Worm (Caenorhabditis elegans): ENCODE measurements around the gene T21C9.6.

Gene T21C9.6

DNA sequence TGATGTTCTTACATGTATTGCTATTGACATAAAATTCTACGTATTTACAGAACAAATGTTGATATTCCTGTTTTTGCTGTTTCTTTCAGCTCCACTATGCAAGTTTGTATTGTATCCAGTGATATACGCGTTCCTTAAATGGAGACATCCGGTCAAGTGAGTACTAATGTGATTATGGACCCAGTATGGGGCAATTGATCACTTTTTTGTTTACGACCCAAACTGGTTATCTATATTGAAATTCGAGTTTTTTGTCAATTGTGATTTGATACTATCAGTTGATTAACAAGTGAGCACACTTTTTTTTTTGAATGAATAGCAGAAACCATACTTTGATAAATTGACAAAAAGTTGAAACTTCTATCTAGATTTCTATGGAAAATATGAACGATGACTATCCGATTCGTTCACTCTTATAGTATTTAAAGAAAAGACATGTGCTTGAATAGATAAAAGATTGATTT, at the start of gene T21C9.6:
Gene T21C9.6, plus strand, starts transcription at position 51 of the 464 bp plus-strand sequence.
- no peak for TF ChIP-seq scrt-1 (GFP tag; IDR thresholded peaks at IDR 0.05)

DNA sequence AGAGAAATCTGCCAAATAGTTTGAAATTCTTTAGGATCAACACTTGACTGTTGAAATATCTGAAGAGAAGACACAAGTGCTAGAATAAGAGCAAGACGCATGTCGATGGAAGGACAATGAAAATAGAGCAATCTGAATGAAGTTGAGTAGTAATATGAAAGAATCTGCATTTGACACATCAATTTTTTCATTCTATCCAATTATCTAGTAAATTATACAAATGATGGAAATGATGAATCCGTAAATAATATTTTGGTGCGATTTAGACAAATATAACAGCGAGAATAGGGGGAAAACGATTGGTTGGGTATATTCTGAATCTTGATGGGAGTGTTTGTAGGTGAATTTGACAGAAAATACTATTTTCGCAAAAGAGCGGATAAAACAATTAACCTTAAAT, 49.0 kb upstream of the T21C9.6 start, which contains the start of gene txt-10:
Gene txt-10, minus strand, starts transcription at position 101 of the 400 bp plus-strand sequence.
- TF ChIP-seq B0310.2 (tag; optimal IDR thresholded peaks at IDR 0.05): no peak
- TF ChIP-seq tra-4 (tag; optimal IDR thresholded peaks at IDR 0.05): no peak
- TF ChIP-seq F13C5.2 (tag; optimal IDR thresholded peaks at IDR 0.05): no peak
- TF ChIP-seq hmbx-1 (tag; optimal IDR thresholded peaks at IDR 0.05): no peak
- TF ChIP-seq ama-1 (optimal IDR thresholded peaks at IDR 0.05): no peak
- TF ChIP-seq tbx-11 (GFP tag; IDR thresholded peaks at IDR 0.05): no peak
- TF ChIP-seq ets-7 (tag; optimal IDR thresholded peaks at IDR 0.05): no peak
- no peak for TF ChIP-seq ceh-13 (GFP tag; optimal IDR thresholded peaks at IDR 0.05)
- no peak for TF ChIP-seq hmg-4 (GFP tag; optimal IDR thresholded peaks at IDR 0.05)
- TF ChIP-seq hnd-1 (tag; optimal IDR thresholded peaks at IDR 0.05): no peak
- TF ChIP-seq flt-1 (GFP tag; IDR thresholded peaks at IDR 0.05): no peak
- no peak for TF ChIP-seq tbx-37 (GFP tag; conservative IDR thresholded peaks at IDR 0.05)
- TF ChIP-seq aly-1 (tag; optimal IDR thresholded peaks at IDR 0.05): no peak
- no peak for TF ChIP-seq pes-1 (GFP tag; IDR thresholded peaks at IDR 0.05)
- no peak for TF ChIP-seq scrt-1 (GFP tag; IDR thresholded peaks at IDR 0.05)
- no peak for TF ChIP-seq ceh-36 (tag; optimal IDR thresholded peaks at IDR 0.05)
- TF ChIP-seq sea-1 (GFP tag; conservative IDR thresholded peaks at IDR 0.05): no peak

DNA sequence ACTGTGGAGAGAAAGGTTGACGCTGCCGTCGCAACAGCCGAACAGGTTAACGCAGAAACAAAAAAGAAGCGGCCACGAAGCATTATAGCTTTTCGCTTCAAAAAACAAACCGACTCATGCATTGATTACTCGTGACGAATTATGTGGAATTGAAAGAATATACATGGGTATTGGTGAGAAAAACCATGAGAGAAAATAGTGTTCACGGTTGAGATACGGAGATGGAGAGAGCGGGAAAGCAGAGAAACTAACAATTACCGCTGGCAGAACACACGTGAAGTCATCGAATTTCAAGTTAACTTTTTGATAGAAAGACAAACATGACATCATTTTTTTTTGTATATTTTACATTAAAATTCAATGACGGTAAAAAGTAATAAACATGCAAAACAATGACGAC, 46.4 kb upstream of the T21C9.6 start:
- TF ChIP-seq hnd-1 (tag; optimal IDR thresholded peaks at IDR 0.05) (no peak), aly-1 (tag; optimal IDR thresholded peaks at IDR 0.05) (no peak), scrt-1 (GFP tag; IDR thresholded peaks at IDR 0.05) (no peak), tbx-37 (GFP tag; conservative IDR thresholded peaks at IDR 0.05) (no peak), tra-4 (tag; optimal IDR thresholded peaks at IDR 0.05) (no peak), ama-1 (optimal IDR thresholded peaks at IDR 0.05) (no peak), ceh-36 (tag; optimal IDR thresholded peaks at IDR 0.05) (no peak), hmbx-1 (tag; optimal IDR thresholded peaks at IDR 0.05) (no peak), ceh-13 (GFP tag; optimal IDR thresholded peaks at IDR 0.05) (no peak), flt-1 (GFP tag; IDR thresholded peaks at IDR 0.05) (no peak), ets-7 (tag; optimal IDR thresholded peaks at IDR 0.05) (no peak)

DNA sequence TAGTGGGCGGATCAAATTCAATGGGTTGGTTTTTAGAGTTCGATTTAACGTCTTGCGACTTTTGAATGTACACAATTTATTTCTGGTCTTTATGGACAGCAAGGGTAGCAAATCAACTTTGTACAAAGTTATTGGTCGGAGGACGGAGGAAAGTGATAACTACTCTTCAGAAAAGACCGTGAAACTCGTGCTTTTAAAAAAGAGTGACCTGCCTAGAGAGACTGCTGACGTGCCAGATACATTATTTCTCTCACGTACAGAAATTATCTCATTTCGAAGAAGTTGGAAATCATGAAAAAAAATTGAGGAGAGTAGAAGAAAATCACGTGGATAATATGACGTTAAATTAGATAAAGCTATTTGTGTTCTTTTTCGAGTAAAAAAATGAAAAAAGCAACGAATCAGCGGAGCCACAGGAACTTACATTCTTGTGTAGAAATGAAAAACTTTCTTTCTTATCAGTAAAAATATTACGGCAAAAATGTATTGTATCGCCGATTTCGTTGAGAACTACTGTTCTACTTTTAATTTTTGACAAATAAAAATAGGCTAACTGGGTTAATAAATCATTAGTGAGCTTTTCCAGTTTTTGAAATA, 45.5 kb upstream of the T21C9.6 start, which contains the start of gene ppm-1.A:
Gene ppm-1.A, minus strand, starts transcription at position 294 of the 597 bp plus-strand sequence.
- TF ChIP-seq tbx-11 (GFP tag; IDR thresholded peaks at IDR 0.05): no peak
- TF ChIP-seq hmg-4 (GFP tag; optimal IDR thresholded peaks at IDR 0.05): no peak
- TF ChIP-seq sea-1 (GFP tag; conservative IDR thresholded peaks at IDR 0.05): no peak
- TF ChIP-seq scrt-1 (GFP tag; IDR thresholded peaks at IDR 0.05): no peak
- TF ChIP-seq hmbx-1 (tag; optimal IDR thresholded peaks at IDR 0.05): no peak
- no peak for TF ChIP-seq ceh-13 (GFP tag; optimal IDR thresholded peaks at IDR 0.05)
- TF ChIP-seq ceh-36 (tag; optimal IDR thresholded peaks at IDR 0.05): no peak
- no peak for TF ChIP-seq tbx-37 (GFP tag; conservative IDR thresholded peaks at IDR 0.05)
- TF ChIP-seq F13C5.2 (tag; optimal IDR thresholded peaks at IDR 0.05): no peak
- TF ChIP-seq ets-7 (tag; optimal IDR thresholded peaks at IDR 0.05): no peak
- no peak for TF ChIP-seq hnd-1 (tag; optimal IDR thresholded peaks at IDR 0.05)
- TF ChIP-seq ama-1 (optimal IDR thresholded peaks at IDR 0.05): no peak
- TF ChIP-seq flt-1 (GFP tag; IDR thresholded peaks at IDR 0.05): no peak
- TF ChIP-seq aly-1 (tag; optimal IDR thresholded peaks at IDR 0.05): no peak
- no peak for TF ChIP-seq pes-1 (GFP tag; IDR thresholded peaks at IDR 0.05)

DNA sequence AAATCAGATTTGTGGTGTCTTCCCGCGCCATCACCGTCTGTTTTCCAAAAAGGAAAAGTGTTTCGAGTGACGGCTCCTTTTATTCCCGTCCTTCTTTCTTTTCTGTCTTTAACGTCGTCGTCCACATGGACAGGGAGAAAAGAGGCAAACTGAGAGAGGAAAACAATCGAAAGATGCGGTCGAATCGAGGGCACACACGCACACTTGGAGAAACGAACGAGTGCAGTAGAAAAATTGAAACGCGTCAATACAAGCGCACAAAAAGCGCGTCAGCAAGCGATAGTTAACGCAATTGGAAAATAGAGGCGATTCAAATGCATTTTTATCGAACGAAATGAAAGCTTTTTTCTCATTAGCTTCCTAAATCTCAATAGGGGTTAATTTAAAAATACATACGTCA, 44.9 kb upstream of the T21C9.6 start:
- TF ChIP-seq pes-1 (GFP tag; IDR thresholded peaks at IDR 0.05) (no peak), hmg-4 (GFP tag; optimal IDR thresholded peaks at IDR 0.05) (peak; percentile 50), F13C5.2 (tag; optimal IDR thresholded peaks at IDR 0.05) (peak; percentile 11)

DNA sequence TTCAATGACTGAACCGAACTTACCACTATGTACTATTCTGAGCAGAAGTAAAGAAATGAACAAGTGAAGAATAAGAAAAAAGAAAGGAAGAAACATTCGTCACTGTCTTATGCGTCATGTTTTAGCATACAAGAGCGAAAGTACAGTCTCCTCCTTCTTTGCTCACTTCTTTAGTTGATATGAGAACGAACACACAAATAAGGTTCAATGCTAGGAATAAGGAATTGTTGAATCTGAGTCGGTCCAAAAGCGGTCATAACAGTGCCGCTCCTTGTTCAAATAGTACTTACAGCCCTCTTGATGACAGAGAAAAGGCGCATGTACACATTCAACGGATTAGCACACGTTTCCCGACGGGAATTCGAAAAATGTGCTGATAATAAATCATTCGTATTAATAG, 42.6 kb upstream of the T21C9.6 start, which contains the start of gene F25D1.8:
Gene F25D1.8, plus strand, starts transcription at position 301 of the 400 bp plus-strand sequence.
- no peak for TF ChIP-seq F13C5.2 (tag; optimal IDR thresholded peaks at IDR 0.05)
- TF ChIP-seq aly-1 (tag; optimal IDR thresholded peaks at IDR 0.05): no peak
- TF ChIP-seq pes-1 (GFP tag; IDR thresholded peaks at IDR 0.05): no peak
- no peak for TF ChIP-seq B0310.2 (tag; optimal IDR thresholded peaks at IDR 0.05)
- TF ChIP-seq ceh-36 (tag; optimal IDR thresholded peaks at IDR 0.05): no peak
- no peak for TF ChIP-seq tbx-37 (GFP tag; conservative IDR thresholded peaks at IDR 0.05)
- TF ChIP-seq ama-1 (optimal IDR thresholded peaks at IDR 0.05): no peak
- TF ChIP-seq ceh-13 (GFP tag; optimal IDR thresholded peaks at IDR 0.05): no peak
- no peak for TF ChIP-seq tra-4 (tag; optimal IDR thresholded peaks at IDR 0.05)

DNA sequence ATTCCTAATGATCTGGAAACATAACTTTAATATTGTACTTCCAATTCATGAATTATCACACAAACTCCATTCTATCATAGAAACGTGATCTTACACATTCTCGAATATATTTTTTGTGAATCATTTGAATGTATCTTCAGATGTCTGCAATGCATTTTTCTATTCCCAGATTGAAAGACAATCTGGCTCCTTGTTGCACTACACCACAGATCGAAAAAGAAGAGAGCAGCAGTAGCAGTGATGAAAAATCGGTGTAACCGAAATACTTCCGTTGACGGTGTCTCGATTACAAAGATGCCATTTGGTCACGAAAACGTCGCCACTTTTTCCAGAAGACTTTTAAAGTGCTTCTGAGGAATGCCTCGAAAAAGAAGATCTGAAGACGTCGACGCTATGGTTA, 41.7 kb upstream of the T21C9.6 start, which contains the start of gene degt-1:
Gene degt-1, plus strand, starts transcription at position 301 of the 400 bp plus-strand sequence.
- TF ChIP-seq hnd-1 (tag; optimal IDR thresholded peaks at IDR 0.05) (no peak), aly-1 (tag; optimal IDR thresholded peaks at IDR 0.05) (no peak), ceh-13 (GFP tag; optimal IDR thresholded peaks at IDR 0.05) (no peak), pes-1 (GFP tag; IDR thresholded peaks at IDR 0.05) (no peak), ama-1 (optimal IDR thresholded peaks at IDR 0.05) (no peak), hmbx-1 (tag; optimal IDR thresholded peaks at IDR 0.05) (no peak), ceh-36 (tag; optimal IDR thresholded peaks at IDR 0.05) (no peak), tbx-11 (GFP tag; IDR thresholded peaks at IDR 0.05) (no peak), hmg-4 (GFP tag; optimal IDR thresholded peaks at IDR 0.05) (no peak)

DNA sequence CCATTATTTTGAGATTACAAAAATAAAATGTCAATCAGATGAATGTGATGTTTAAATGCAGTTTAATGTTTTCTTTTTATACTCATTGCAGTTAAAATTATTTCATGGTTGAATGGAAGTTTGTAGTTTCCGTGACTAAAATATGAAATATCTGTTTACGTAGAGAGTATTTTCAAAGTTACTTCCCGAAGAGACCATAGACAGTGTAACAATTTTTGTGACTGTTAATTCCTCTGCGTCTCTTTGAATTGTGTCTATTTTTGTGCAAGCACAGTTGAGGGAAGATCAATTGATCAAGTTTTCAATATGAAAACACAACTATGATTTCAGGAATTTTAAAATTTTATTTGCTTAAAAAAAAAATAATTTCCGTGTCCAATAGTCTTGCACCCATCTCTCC, 34.9 kb upstream of the T21C9.6 start, which contains the start of gene F25D1.5:
Gene F25D1.5, minus strand, starts transcription at position 35 of the 400 bp plus-strand sequence.
- TF ChIP-seq B0310.2 (tag; optimal IDR thresholded peaks at IDR 0.05) (no peak), ceh-36 (tag; optimal IDR thresholded peaks at IDR 0.05) (no peak), aly-1 (tag; optimal IDR thresholded peaks at IDR 0.05) (no peak), sea-1 (GFP tag; conservative IDR thresholded peaks at IDR 0.05) (no peak), tra-4 (tag; optimal IDR thresholded peaks at IDR 0.05) (no peak), ama-1 (optimal IDR thresholded peaks at IDR 0.05) (no peak), hmbx-1 (tag; optimal IDR thresholded peaks at IDR 0.05) (no peak), ceh-13 (GFP tag; optimal IDR thresholded peaks at IDR 0.05) (no peak), ets-7 (tag; optimal IDR thresholded peaks at IDR 0.05) (no peak), tbx-11 (GFP tag; IDR thresholded peaks at IDR 0.05) (no peak)

Data from whole organism, early embryonic.